Worm (Caenorhabditis elegans): Measurements from ENCODE around the gene cdk-5.

The cdk-5 gene

DNA sequence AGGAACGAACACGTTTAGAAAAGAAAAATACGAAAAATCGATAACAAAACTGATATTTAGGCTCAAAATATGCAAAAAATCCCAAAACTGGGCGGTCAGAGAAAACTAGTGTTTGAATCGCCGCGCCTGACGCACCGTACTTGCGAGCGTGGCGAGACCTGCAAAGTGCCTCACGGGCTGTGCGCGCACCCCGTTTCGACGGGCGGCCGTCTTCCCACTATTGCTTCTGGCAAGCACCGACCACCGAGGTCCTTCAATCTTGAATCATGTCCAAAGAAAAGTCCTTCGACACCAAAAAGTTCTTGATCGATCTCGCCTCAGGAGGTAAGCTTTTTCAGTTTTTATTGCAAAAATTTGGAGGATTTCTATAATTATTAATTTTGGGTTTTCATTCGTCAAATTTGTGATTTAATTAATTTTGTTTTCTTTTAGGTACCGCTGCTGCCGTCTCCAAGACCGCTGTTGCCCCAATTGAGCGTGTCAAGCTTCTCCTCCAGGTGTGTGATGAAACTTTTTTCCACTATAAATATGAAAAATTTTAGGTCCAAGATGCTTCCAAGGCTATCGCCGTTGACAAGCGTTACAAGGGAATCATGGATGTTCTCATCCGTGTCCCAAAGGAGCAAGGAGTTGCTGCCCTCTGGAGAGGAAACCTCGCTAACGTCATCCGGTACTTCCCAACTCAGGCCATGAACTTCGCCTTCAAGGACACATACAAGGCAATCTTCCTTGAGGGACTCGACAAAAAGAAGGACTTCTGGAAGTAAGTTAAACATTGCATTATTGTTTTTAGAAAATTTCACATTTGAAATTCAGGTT is 3.0 kb downstream of the cdk-5 start, which contains the start of gene ant-1.1 (continued):
- TF ChIP-seq hlh-13 (GFP tag; optimal IDR thresholded peaks at IDR 0.05) (no peak), F13H6.1 (tag; optimal IDR thresholded peaks at IDR 0.05) (no peak), unc-42 (tag; optimal IDR thresholded peaks at IDR 0.05) (peak; percentile 77), ceh-31 (tag; optimal IDR thresholded peaks at IDR 0.05) (peak; percentile 83), pax-1 (tag; optimal IDR thresholded peaks at IDR 0.05) (peak; percentile 68)

ce11 chrIII:13462138-13462634 is 4.0 kb downstream of the cdk-5 start, which contains the start of the genes abcf-2 and T27E9.2:
Gene abcf-2 (minus strand): TSS chrIII:13462238.
Gene T27E9.2 (minus strand): TSS chrIII:13462584.
- TF ChIP-seq ceh-14 (tag; optimal IDR thresholded peaks at IDR 0.05), result no peak
- TF ChIP-seq odd-2 (tag; optimal IDR thresholded peaks at IDR 0.05), result no peak
- TF ChIP-seq tbx-7 (tag; optimal IDR thresholded peaks at IDR 0.05), result no peak

- no peak for TF ChIP-seq elt-4 (tag; optimal IDR thresholded peaks at IDR 0.05)
- no peak for TF ChIP-seq nhr-11 (tag; optimal IDR thresholded peaks at IDR 0.05)
- no peak for TF ChIP-seq hlh-13 (GFP tag; optimal IDR thresholded peaks at IDR 0.05)
- no peak for TF ChIP-seq che-1 (tag; optimal IDR thresholded peaks at IDR 0.05)
- no peak for TF ChIP-seq madf-2 (tag; optimal IDR thresholded peaks at IDR 0.05)
- no peak for TF ChIP-seq pat-9 (tag; optimal IDR thresholded peaks at IDR 0.05)
- no peak for TF ChIP-seq ceh-30 (tag; optimal IDR thresholded peaks at IDR 0.05)
- no peak for TF ChIP-seq fkh-6 (tag; optimal IDR thresholded peaks at IDR 0.05)
- TF ChIP-seq nfya-1 (tag; optimal IDR thresholded peaks at IDR 0.05), result no peak
- TF ChIP-seq tbx-2 (tag; optimal IDR thresholded peaks at IDR 0.05), result no peak
- TF ChIP-seq pag-3 (tag; optimal IDR thresholded peaks at IDR 0.05; ENCODE audit: borderline replicate concordance), result no peak
- no peak for TF ChIP-seq pqm-1 (tag; optimal IDR thresholded peaks at IDR 0.05)
Measured at ce11 chrIII:13461535-13461934, 4.6 kb downstream of the cdk-5 start.

ce11 chrIII:13458978-13459596 is 7.1 kb downstream of the cdk-5 start, which contains the start of gene tag-164:
Gene tag-164 (plus strand): TSS chrIII:13459546.
- TF ChIP-seq elt-4 (tag; optimal IDR thresholded peaks at IDR 0.05) (no peak), sox-2 (GFP tag; IDR thresholded peaks at IDR 0.05) (no peak), ceh-22 (tag; optimal IDR thresholded peaks at IDR 0.05) (no peak)

ce11 chrIII:13457305-13457704 is 8.8 kb downstream of the cdk-5 start:
- TF ChIP-seq pat-9 (tag; optimal IDR thresholded peaks at IDR 0.05), result no peak

ce11 chrIII:13455816-13456215 is 10.3 kb downstream of the cdk-5 start:
- TF ChIP-seq fkh-10 (GFP tag; optimal IDR thresholded peaks at IDR 0.05) (no peak), unc-42 (tag; optimal IDR thresholded peaks at IDR 0.05) (peak; percentile 15)

DNA sequence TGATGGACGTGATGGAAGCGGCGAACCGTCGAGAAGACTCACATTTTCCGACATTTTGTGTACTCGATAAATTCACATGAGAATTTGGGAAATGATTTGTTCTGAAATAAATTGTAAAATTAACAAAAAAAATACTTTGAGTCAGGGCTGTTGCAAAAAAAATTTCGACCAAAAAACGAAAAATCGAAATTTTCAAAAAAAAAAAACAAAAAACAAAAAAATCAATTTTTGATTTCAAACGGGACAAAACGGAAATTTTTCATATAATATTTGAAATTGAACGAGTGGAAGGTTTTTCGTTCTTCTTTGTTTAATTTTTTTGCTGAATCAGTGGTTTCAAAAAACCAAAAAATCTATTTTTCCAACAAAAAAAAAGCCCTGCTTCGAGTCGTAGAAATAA is 10.9 kb downstream of the cdk-5 start, which contains the start of gene cua-1:
Gene cua-1 (minus strand): TSS at position 101 of the 400 bp plus-strand sequence.
- TF ChIP-seq nhr-232 (tag; optimal IDR thresholded peaks at IDR 0.05), result no peak
- no peak for TF ChIP-seq C38D4.7 (GFP tag; optimal IDR thresholded peaks at IDR 0.05)
- TF ChIP-seq ceh-45 (GFP tag; IDR thresholded peaks at IDR 0.05), result no peak
- TF ChIP-seq pros-1 (tag; optimal IDR thresholded peaks at IDR 0.05), result no peak
- TF ChIP-seq odd-2 (tag; optimal IDR thresholded peaks at IDR 0.05), result no peak
- TF ChIP-seq elt-2 (tag; optimal IDR thresholded peaks at IDR 0.05), result no peak
- no peak for TF ChIP-seq hlh-15 (tag; optimal IDR thresholded peaks at IDR 0.05)
- no peak for TF ChIP-seq sox-4 (tag; optimal IDR thresholded peaks at IDR 0.05)
- TF ChIP-seq ztf-16 (tag; optimal IDR thresholded peaks at IDR 0.05), result no peak
- no peak for TF ChIP-seq dmd-4 (tag; optimal IDR thresholded peaks at IDR 0.05; ENCODE audit: borderline replicate concordance)
- no peak for TF ChIP-seq rnt-1 (tag; optimal IDR thresholded peaks at IDR 0.05)
- TF ChIP-seq pha-4 (tag; optimal IDR thresholded peaks at IDR 0.05), result no peak
- no peak for TF ChIP-seq che-1 (tag; optimal IDR thresholded peaks at IDR 0.05)
- TF ChIP-seq ceh-48 (tag; optimal IDR thresholded peaks at IDR 0.05), result no peak
- no peak for TF ChIP-seq ttx-3 (tag; optimal IDR thresholded peaks at IDR 0.05)
- no peak for TF ChIP-seq hlh-13 (GFP tag; optimal IDR thresholded peaks at IDR 0.05)
- no peak for TF ChIP-seq nfya-1 (tag; optimal IDR thresholded peaks at IDR 0.05)
- TF ChIP-seq eyg-1 (tag; optimal IDR thresholded peaks at IDR 0.05), result no peak

Measured in whole organism, late embryonic.